In genomic region chrIII:8971255-8972020, ce11 we compare ENCODE assay signal across 3 worm cellular contexts.
TF ChIP-seq lines count a peak whose summit lies in the region.

Gene eif-3.D, minus strand, starts transcription at chrIII:8971578.
Gene R08D7.4, plus strand, starts transcription at chrIII:8971892.

TF ChIP-seq in whole organism, L4 larva, 104 proteins besides CTCF, POLR2A, EP300 and RAD21 (continued from another document):
- TF ChIP-seq nhr-10 (tag; optimal IDR thresholded peaks at IDR 0.05; lab: Kevin White, UChicago) (no peak), zag-1 (tag; optimal IDR thresholded peaks at IDR 0.05; lab: Kevin White, UChicago) (no peak), hlh-11 (tag; optimal IDR thresholded peaks at IDR 0.05; lab: Kevin White, UChicago) (peak; percentile 51), lsy-2 (tag; optimal IDR thresholded peaks at IDR 0.05; lab: Kevin White, UChicago) (peak in 1 of 2 experiments; percentile 80), ztf-11 (tag; optimal IDR thresholded peaks at IDR 0.05; lab: Kevin White, UChicago) (no peak), nhr-25 (tag; optimal IDR thresholded peaks at IDR 0.05; lab: Kevin White, UChicago; ENCODE audit: borderline replicate concordance, insufficient read depth) (no peak), daf-16 (GFP tag; optimal IDR thresholded peaks at IDR 0.05; lab: Kevin White, UChicago) (peak in 1 of 2 experiments; percentile 35), daf-16 (tag; optimal IDR thresholded peaks at IDR 0.05; lab: Kevin White, UChicago) (peak; percentile 33), zfp-3 (GFP tag; conservative IDR thresholded peaks at IDR 0.05; lab: Robert Waterston, UW) (no peak)

TF ChIP-seq in whole organism, late embryonic, 69 proteins besides CTCF, POLR2A, EP300 and RAD21 (continued from another document):
- peak; percentile 48 for TF ChIP-seq madf-2 (tag; optimal IDR thresholded peaks at IDR 0.05; lab: Kevin White, UChicago)
- TF ChIP-seq unc-3 (GFP tag; conservative IDR thresholded peaks at IDR 0.05; lab: Robert Waterston, UW): no peak
- peak; percentile 3 for TF ChIP-seq unc-3 (tag; optimal IDR thresholded peaks at IDR 0.05; lab: Kevin White, UChicago)
- peak; percentile 46 for TF ChIP-seq ceh-31 (tag; optimal IDR thresholded peaks at IDR 0.05; lab: Kevin White, UChicago)
- peak; percentile 14 for TF ChIP-seq ceh-19 (GFP tag; optimal IDR thresholded peaks at IDR 0.05; lab: Kevin White, UChicago)
- TF ChIP-seq dmd-4 (tag; optimal IDR thresholded peaks at IDR 0.05; lab: Kevin White, UChicago; ENCODE audit: borderline replicate concordance): no peak
- TF ChIP-seq lim-6 (tag; optimal IDR thresholded peaks at IDR 0.05; lab: Kevin White, UChicago): no peak
- no peak for TF ChIP-seq fkh-6 (tag; optimal IDR thresholded peaks at IDR 0.05; lab: Kevin White, UChicago)
- no peak for TF ChIP-seq K09A11.1 (tag; optimal IDR thresholded peaks at IDR 0.05; lab: Kevin White, UChicago; ENCODE audit: insufficient read depth)
- TF ChIP-seq npax-4 (tag; optimal IDR thresholded peaks at IDR 0.05; lab: Kevin White, UChicago): no peak
- no peak for TF ChIP-seq pqm-1 (tag; optimal IDR thresholded peaks at IDR 0.05; lab: Kevin White, UChicago)
- TF ChIP-seq pros-1 (tag; optimal IDR thresholded peaks at IDR 0.05; lab: Kevin White, UChicago): no peak
- no peak for TF ChIP-seq zip-5 (tag; optimal IDR thresholded peaks at IDR 0.05; lab: Kevin White, UChicago)
- TF ChIP-seq ceh-2 (tag; optimal IDR thresholded peaks at IDR 0.05; lab: Kevin White, UChicago): peak; percentile 36
- no peak for TF ChIP-seq unc-55 (GFP tag; optimal IDR thresholded peaks at IDR 0.05; lab: Kevin White, UChicago)
- TF ChIP-seq gmeb-2 (tag; optimal IDR thresholded peaks at IDR 0.05; lab: Kevin White, UChicago): peak; percentile 42
- TF ChIP-seq ceh-18 (tag; optimal IDR thresholded peaks at IDR 0.05; lab: Kevin White, UChicago): peak; percentile 19
- peak; percentile 49 for TF ChIP-seq lin-11 (tag; optimal IDR thresholded peaks at IDR 0.05; lab: Kevin White, UChicago)
- peak; percentile 31 for TF ChIP-seq sox-4 (tag; optimal IDR thresholded peaks at IDR 0.05; lab: Kevin White, UChicago)
- TF ChIP-seq C38D4.7 (GFP tag; optimal IDR thresholded peaks at IDR 0.05; lab: Kevin White, UChicago): peak; percentile 3
- peak; percentile 45 for TF ChIP-seq ceh-34 (tag; optimal IDR thresholded peaks at IDR 0.05; lab: Kevin White, UChicago)
- TF ChIP-seq ztf-16 (tag; optimal IDR thresholded peaks at IDR 0.05; lab: Kevin White, UChicago): no peak
- TF ChIP-seq T23F11.4 (GFP tag; optimal IDR thresholded peaks at IDR 0.05; lab: Kevin White, UChicago): no peak
- TF ChIP-seq eyg-1 (tag; optimal IDR thresholded peaks at IDR 0.05; lab: Kevin White, UChicago): no peak
- TF ChIP-seq nhr-232 (tag; optimal IDR thresholded peaks at IDR 0.05; lab: Kevin White, UChicago): peak; percentile 20
- TF ChIP-seq F13H6.1 (tag; optimal IDR thresholded peaks at IDR 0.05; lab: Kevin White, UChicago): peak; percentile 35
- no peak for TF ChIP-seq ttx-3 (tag; optimal IDR thresholded peaks at IDR 0.05; lab: Kevin White, UChicago)
- no peak for TF ChIP-seq ama-1 (optimal IDR thresholded peaks at IDR 0.05; lab: Kevin White, UChicago)
- TF ChIP-seq hlh-8 (tag; optimal IDR thresholded peaks at IDR 0.05; lab: Kevin White, UChicago): no peak
- TF ChIP-seq hlh-6 (tag; optimal IDR thresholded peaks at IDR 0.05; lab: Kevin White, UChicago): no peak
- peak; percentile 29 for TF ChIP-seq ets-4 (tag; optimal IDR thresholded peaks at IDR 0.05; lab: Kevin White, UChicago)
- no peak for TF ChIP-seq rnt-1 (tag; optimal IDR thresholded peaks at IDR 0.05; lab: Kevin White, UChicago)
- no peak for TF ChIP-seq pax-1 (tag; optimal IDR thresholded peaks at IDR 0.05; lab: Kevin White, UChicago)
- no peak for TF ChIP-seq ref-2 (tag; optimal IDR thresholded peaks at IDR 0.05; lab: Kevin White, UChicago)
- TF ChIP-seq pha-4 (tag; optimal IDR thresholded peaks at IDR 0.05; lab: Kevin White, UChicago): no peak
- no peak for TF ChIP-seq elt-2 (tag; optimal IDR thresholded peaks at IDR 0.05; lab: Kevin White, UChicago)
- TF ChIP-seq nhr-11 (tag; optimal IDR thresholded peaks at IDR 0.05; lab: Kevin White, UChicago): no peak
- peak; percentile 61 for TF ChIP-seq syd-9 (tag; optimal IDR thresholded peaks at IDR 0.05; lab: Kevin White, UChicago)
- TF ChIP-seq tbx-2 (tag; optimal IDR thresholded peaks at IDR 0.05; lab: Kevin White, UChicago): peak; percentile 54
- no peak for TF ChIP-seq ahr-1 (tag; optimal IDR thresholded peaks at IDR 0.05; lab: Kevin White, UChicago)
- TF ChIP-seq sdc-2 (tag; optimal IDR thresholded peaks at IDR 0.05; lab: Kevin White, UChicago): no peak
- TF ChIP-seq dve-1 (tag; optimal IDR thresholded peaks at IDR 0.05; lab: Kevin White, UChicago): no peak

TF ChIP-seq in whole organism, mixed stage, embryonic, 35 proteins besides CTCF, POLR2A, EP300 and RAD21 (continued from another document):
- no peak for TF ChIP-seq tbx-8 (GFP tag; optimal IDR thresholded peaks at IDR 0.05; lab: Kevin White, UChicago)
- no peak for TF ChIP-seq unc-62 (GFP tag; optimal IDR thresholded peaks at IDR 0.05; lab: Kevin White, UChicago)
